Worm (Caenorhabditis elegans): ENCODE data around the gene aps-1.

Gene aps-1

DNA sequence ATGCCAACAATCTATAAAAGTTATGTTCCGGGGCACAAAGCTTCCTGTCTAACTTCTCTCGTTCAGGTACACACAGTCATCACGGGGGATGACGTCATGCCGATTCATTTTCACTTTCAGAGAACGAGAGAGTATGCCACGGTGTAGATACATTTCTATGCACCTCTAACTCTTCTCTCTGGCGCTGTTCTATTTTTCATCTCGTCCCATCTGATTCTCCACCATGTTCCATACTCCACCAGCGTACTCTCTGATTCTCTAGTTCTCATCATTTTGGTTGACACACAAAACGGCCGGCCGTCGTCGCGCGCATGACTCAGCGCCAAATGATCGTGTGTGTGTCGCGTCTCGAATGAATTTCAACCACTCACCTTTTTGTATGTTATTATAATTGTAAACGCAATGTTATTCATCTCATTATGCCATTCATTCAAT, 17.4 kb upstream of the aps-1 start (continued):
- TF ChIP-seq fkh-10 (GFP tag; optimal IDR thresholded peaks at IDR 0.05), result no peak
- TF ChIP-seq ceh-6 (GFP tag; optimal IDR thresholded peaks at IDR 0.05), result no peak
- TF ChIP-seq ceh-19 (GFP tag; optimal IDR thresholded peaks at IDR 0.05), result peak; percentile 65
- peak; percentile 39 for TF ChIP-seq rnt-1 (tag; optimal IDR thresholded peaks at IDR 0.05)
- TF ChIP-seq nfya-1 (tag; optimal IDR thresholded peaks at IDR 0.05), result peak; percentile 72
- TF ChIP-seq ceh-48 (tag; optimal IDR thresholded peaks at IDR 0.05), result no peak
- peak; percentile 13 for TF ChIP-seq pax-1 (tag; optimal IDR thresholded peaks at IDR 0.05)
- peak; percentile 85 for TF ChIP-seq ceh-18 (tag; optimal IDR thresholded peaks at IDR 0.05)

DNA sequence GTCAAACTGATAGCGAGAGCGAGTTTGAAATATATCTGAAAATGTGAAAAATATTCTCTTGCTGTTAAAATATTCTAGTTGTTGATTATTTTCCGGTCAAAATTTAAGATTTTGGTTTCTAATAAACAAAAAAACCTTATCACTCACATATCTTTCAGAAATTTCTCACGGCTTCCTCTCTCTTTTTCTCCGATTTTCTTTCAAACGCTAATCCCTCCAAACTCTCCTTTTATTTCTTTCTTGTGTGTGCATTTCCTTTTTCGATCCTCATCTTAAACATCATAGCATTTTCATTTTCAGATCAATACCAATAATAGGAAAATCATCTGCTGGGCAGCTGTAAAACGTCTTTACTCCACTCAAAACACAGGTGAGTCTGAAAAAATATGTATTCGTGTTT, 14.5 kb upstream of the aps-1 start, which contains the start of gene fos-1:
fos-1 (plus strand) TSS at position 301 of the 400 bp plus-strand sequence.
- TF ChIP-seq Y22D7AL.16 (tag; optimal IDR thresholded peaks at IDR 0.05) (no peak), ceh-30 (tag; optimal IDR thresholded peaks at IDR 0.05) (no peak), elt-2 (tag; optimal IDR thresholded peaks at IDR 0.05) (no peak), pqm-1 (tag; optimal IDR thresholded peaks at IDR 0.05) (no peak), ceh-24 (tag; optimal IDR thresholded peaks at IDR 0.05) (no peak), pat-9 (tag; optimal IDR thresholded peaks at IDR 0.05) (no peak), C08G9.2 (tag; optimal IDR thresholded peaks at IDR 0.05) (no peak), lim-6 (tag; optimal IDR thresholded peaks at IDR 0.05) (no peak), ceh-19 (GFP tag; optimal IDR thresholded peaks at IDR 0.05) (no peak), nhr-232 (tag; optimal IDR thresholded peaks at IDR 0.05) (no peak), tbx-7 (tag; optimal IDR thresholded peaks at IDR 0.05) (no peak), ets-4 (tag; optimal IDR thresholded peaks at IDR 0.05) (no peak), ceh-18 (tag; optimal IDR thresholded peaks at IDR 0.05) (no peak), sdc-2 (tag; optimal IDR thresholded peaks at IDR 0.05) (no peak), ahr-1 (tag; optimal IDR thresholded peaks at IDR 0.05) (no peak), pha-4 (tag; optimal IDR thresholded peaks at IDR 0.05) (no peak), rnt-1 (tag; optimal IDR thresholded peaks at IDR 0.05) (no peak), ztf-16 (tag; optimal IDR thresholded peaks at IDR 0.05) (no peak), ceh-14 (tag; optimal IDR thresholded peaks at IDR 0.05) (no peak)

DNA sequence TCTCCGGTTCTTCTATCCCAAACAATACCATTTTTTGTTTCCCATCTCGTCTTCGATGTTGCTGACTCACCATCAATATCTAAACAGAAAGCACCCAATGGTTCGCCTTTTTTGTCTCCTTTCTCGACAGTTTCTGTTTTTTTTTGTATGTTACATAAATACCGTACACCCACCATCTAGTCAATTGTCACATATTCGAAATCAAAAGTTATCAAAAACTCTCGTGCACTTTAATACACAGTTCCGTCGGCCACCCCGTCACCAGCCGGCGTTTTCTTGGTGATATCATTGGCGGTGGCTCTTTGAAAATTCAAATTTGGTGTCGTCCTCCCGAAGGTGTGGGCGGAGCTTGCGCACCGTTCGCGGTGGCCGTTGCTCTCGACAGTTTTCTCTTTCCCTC, 9.8 kb upstream of the aps-1 start:
- TF ChIP-seq tbx-2 (tag; optimal IDR thresholded peaks at IDR 0.05), result no peak
- TF ChIP-seq nfya-1 (tag; optimal IDR thresholded peaks at IDR 0.05), result no peak
- TF ChIP-seq unc-86 (tag; optimal IDR thresholded peaks at IDR 0.05), result no peak
- no peak for TF ChIP-seq ceh-6 (GFP tag; optimal IDR thresholded peaks at IDR 0.05)
- TF ChIP-seq ceh-19 (GFP tag; optimal IDR thresholded peaks at IDR 0.05), result no peak
- TF ChIP-seq elt-4 (tag; optimal IDR thresholded peaks at IDR 0.05), result no peak
- no peak for TF ChIP-seq pqm-1 (tag; optimal IDR thresholded peaks at IDR 0.05)
- TF ChIP-seq fax-1 (tag; optimal IDR thresholded peaks at IDR 0.05), result no peak
- no peak for TF ChIP-seq pag-3 (tag; optimal IDR thresholded peaks at IDR 0.05; ENCODE audit: borderline replicate concordance)
- no peak for TF ChIP-seq nhr-232 (tag; optimal IDR thresholded peaks at IDR 0.05)
- no peak for TF ChIP-seq ceh-18 (tag; optimal IDR thresholded peaks at IDR 0.05)
- no peak for TF ChIP-seq F13H6.1 (tag; optimal IDR thresholded peaks at IDR 0.05)
- TF ChIP-seq odd-2 (tag; optimal IDR thresholded peaks at IDR 0.05), result no peak
- TF ChIP-seq ama-1 (optimal IDR thresholded peaks at IDR 0.05), result no peak
- TF ChIP-seq ceh-48 (tag; optimal IDR thresholded peaks at IDR 0.05), result no peak
- TF ChIP-seq hlh-8 (tag; optimal IDR thresholded peaks at IDR 0.05), result no peak
- TF ChIP-seq fkh-6 (tag; optimal IDR thresholded peaks at IDR 0.05), result no peak
- TF ChIP-seq K02D7.2 (tag; optimal IDR thresholded peaks at IDR 0.05), result no peak
- no peak for TF ChIP-seq ceh-31 (tag; optimal IDR thresholded peaks at IDR 0.05)
- TF ChIP-seq fkh-10 (GFP tag; optimal IDR thresholded peaks at IDR 0.05), result no peak

DNA sequence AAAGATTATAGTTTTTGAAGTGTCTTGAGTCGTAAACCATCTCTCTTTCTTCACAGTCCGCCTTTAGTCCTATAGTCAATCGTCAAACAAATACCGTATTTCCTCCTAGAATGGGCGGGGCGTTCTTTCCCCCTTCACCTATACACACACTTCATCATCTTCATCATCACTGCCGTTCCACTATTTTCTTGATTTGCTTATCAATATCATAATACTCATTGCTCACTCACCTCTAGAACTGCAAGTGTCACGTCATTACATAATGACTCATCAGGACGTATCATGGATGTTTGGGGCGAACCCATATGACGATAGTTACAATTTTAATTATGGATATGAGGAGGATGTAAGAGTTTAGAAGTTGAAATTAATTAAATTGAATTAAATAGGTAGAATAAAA, 7.1 kb upstream of the aps-1 start:
- TF ChIP-seq hlh-13 (GFP tag; optimal IDR thresholded peaks at IDR 0.05), result no peak
- no peak for TF ChIP-seq K09A11.1 (tag; optimal IDR thresholded peaks at IDR 0.05; ENCODE audit: insufficient read depth)
- TF ChIP-seq ceh-24 (tag; optimal IDR thresholded peaks at IDR 0.05), result no peak
- TF ChIP-seq hlh-15 (tag; optimal IDR thresholded peaks at IDR 0.05), result no peak
- TF ChIP-seq mec-3 (tag; optimal IDR thresholded peaks at IDR 0.05; ENCODE audit: borderline replicate concordance), result no peak
- no peak for TF ChIP-seq nfya-1 (tag; optimal IDR thresholded peaks at IDR 0.05)
- TF ChIP-seq C08G9.2 (tag; optimal IDR thresholded peaks at IDR 0.05), result no peak
- no peak for TF ChIP-seq pag-3 (tag; optimal IDR thresholded peaks at IDR 0.05; ENCODE audit: borderline replicate concordance)
- no peak for TF ChIP-seq fkh-10 (GFP tag; optimal IDR thresholded peaks at IDR 0.05)
- TF ChIP-seq ref-2 (tag; optimal IDR thresholded peaks at IDR 0.05), result no peak
- TF ChIP-seq ceh-34 (tag; optimal IDR thresholded peaks at IDR 0.05), result no peak

All from whole organism, late embryonic.